Fruit fly (Drosophila melanogaster) whole organism, embryonic: ENCODE results near the gene CG32573.

Experiments
- B-H2 ChIP-seq: fragments of 200-800 bp; sonication (Bioruptor generic); optimal IDR thresholded peaks from 2 replicates; lab custom pipeline; 2018; ENCODE audit warnings: missing biosample characterization, mild to moderate bottlenecking, missing genetic modification characterization
- Bgb ChIP-seq: fragments of 200-800 bp; sonication (Bioruptor generic); IDR thresholded peaks from 2 replicates; pipeline ENCODE4 v1.3.6; 2022; ENCODE audit warnings: missing biosample characterization, missing genetic modification characterization; ENCODE audit not compliant: partially characterized antibody
- CG10321 ChIP-seq: fragments of 200-800 bp; sonication (Bioruptor generic); IDR thresholded peaks from 2 replicates; pipeline ENCODE4 v1.3.6; 2022; ENCODE audit warnings: missing biosample characterization, missing genetic modification characterization
- CG10959 ChIP-seq: fragments of 200-800 bp; sonication (Bioruptor generic); IDR thresholded peaks from 2 replicates; pipeline ENCODE4 v1.3.6; 2022; ENCODE audit warnings: missing biosample characterization, missing genetic modification characterization
- CG12299 ChIP-seq: fragments of 200-800 bp; sonication (Bioruptor generic); optimal IDR thresholded peaks from 2 replicates; lab custom pipeline; 2018; ENCODE audit warnings: missing biosample characterization, mild to moderate bottlenecking, missing genetic modification characterization
- CG12942 ChIP-seq: fragments of 200-800 bp; sonication (Bioruptor generic); optimal IDR thresholded peaks from 3 replicates; lab custom pipeline; 2016; ENCODE audit warnings: missing biosample characterization, missing genetic modification characterization
- CG15601 ChIP-seq: fragments of 200-800 bp; sonication (Bioruptor generic); optimal IDR thresholded peaks from 3 replicates; lab custom pipeline; 2019; ENCODE audit warnings: missing biosample characterization, mild to moderate bottlenecking, missing genetic modification characterization, moderate library complexity
- CG16813 ChIP-seq: fragments of 200-800 bp; sonication (Bioruptor generic); IDR thresholded peaks from 3 replicates; pipeline ENCODE4 v1.3.6; 2022; ENCODE audit warnings: missing biosample characterization, missing genetic modification characterization; ENCODE audit not compliant: partially characterized antibody
- CG17829 ChIP-seq: fragments of 200-800 bp; optimal IDR thresholded peaks from 2 replicates; lab custom pipeline; 2019; ENCODE audit warnings: missing biosample characterization, mild to moderate bottlenecking, missing genetic modification characterization, moderate library complexity
- CG2712 ChIP-seq: fragments of 200-800 bp; optimal IDR thresholded peaks from 3 replicates; lab custom pipeline; 2019; ENCODE audit warnings: missing biosample characterization, mild to moderate bottlenecking, missing genetic modification characterization, moderate library complexity
- CG31365 ChIP-seq: fragments of 200-800 bp; sonication (Bioruptor generic); optimal IDR thresholded peaks from 2 replicates; lab custom pipeline; 2018; ENCODE audit warnings: missing biosample characterization, mild to moderate bottlenecking, missing genetic modification characterization
- CG34224 ChIP-seq: fragments of 200-800 bp; sonication (Bioruptor generic); IDR thresholded peaks from 3 replicates; pipeline ENCODE4 v1.3.6; 2022; ENCODE audit warnings: missing biosample characterization, missing genetic modification characterization; ENCODE audit not compliant: partially characterized antibody
- CG42726 ChIP-seq: fragments of 200-800 bp; sonication (Bioruptor generic); IDR thresholded peaks from 2 replicates; pipeline ENCODE4 v1.3.6; 2022; ENCODE audit warnings: missing biosample characterization, missing genetic modification characterization; ENCODE audit not compliant: partially characterized antibody
- CG7271 ChIP-seq: fragments of 200-800 bp; sonication (Bioruptor generic); optimal IDR thresholded peaks from 2 replicates; lab custom pipeline; 2018; ENCODE audit warnings: missing biosample characterization, mild to moderate bottlenecking, missing genetic modification characterization, moderate library complexity
- CG7556 ChIP-seq: fragments of 200-800 bp; sonication (Bioruptor generic); optimal IDR thresholded peaks from 2 replicates; lab custom pipeline; 2017; ENCODE audit warnings: missing biosample characterization, mild to moderate bottlenecking, missing genetic modification characterization
- CG7928 ChIP-seq: fragments of 200-800 bp; sonication (Bioruptor generic); optimal IDR thresholded peaks from 2 replicates; lab custom pipeline; 2017; ENCODE audit warnings: missing biosample characterization, mild to moderate bottlenecking, missing genetic modification characterization
- CG9609 ChIP-seq: fragments of 200-800 bp; sonication (Bioruptor generic); optimal IDR thresholded peaks from 3 replicates; lab custom pipeline; 2016; ENCODE audit warnings: missing biosample characterization, missing genetic modification characterization
- CG9727 ChIP-seq: fragments of 200-800 bp; sonication (Bioruptor generic); optimal IDR thresholded peaks from 3 replicates; lab custom pipeline; 2017; ENCODE audit warnings: missing biosample characterization, mild to moderate bottlenecking, missing genetic modification characterization
- CG9797 ChIP-seq: fragments of 200-800 bp; sonication (Bioruptor generic); optimal IDR thresholded peaks from 3 replicates; lab custom pipeline; 2018; ENCODE audit warnings: missing biosample characterization, mild to moderate bottlenecking, missing genetic modification characterization
- CG9817 ChIP-seq: fragments of 200-800 bp; sonication (Bioruptor generic); optimal IDR thresholded peaks from 2 replicates; lab custom pipeline; 2018; ENCODE audit warnings: missing biosample characterization, mild to moderate bottlenecking, missing genetic modification characterization, moderate library complexity
- D ChIP-seq, 2 experiments: fragments of 200-800 bp in 1 of 2; fragments of >200 bp in 1 of 2; sonication (Bioruptor generic) in 1 of 2; optimal IDR thresholded peaks; 2 replicates in 1 of 2; 3 replicates in 1 of 2; lab custom pipeline; 2017; ENCODE audit warnings: mild to moderate bottlenecking in 1 of 2, missing biosample characterization in 1 of 2, missing genetic modification characterization in 1 of 2, missing genetic modification reagents in 1 of 2
- Dll ChIP-seq: fragments of 200-800 bp; sonication (Bioruptor generic); IDR thresholded peaks from 4 replicates; pipeline ENCODE4 v1.3.6; 2022; ENCODE audit warnings: missing biosample characterization, missing genetic modification characterization; ENCODE audit not compliant: partially characterized antibody
- Doc3 ChIP-seq: fragments of 200-800 bp; sonication (Bioruptor generic); IDR thresholded peaks from 3 replicates; pipeline ENCODE4 v1.3.6; 2022; ENCODE audit warnings: missing biosample characterization, missing genetic modification characterization; ENCODE audit not compliant: partially characterized antibody
- Ets97D ChIP-seq: fragments of 200-800 bp; sonication (Bioruptor generic); optimal IDR thresholded peaks from 3 replicates; lab custom pipeline; 2016; ENCODE audit warnings: missing biosample characterization, missing genetic modification characterization
- Fer1 ChIP-seq: fragments of 200-800 bp; sonication (Bioruptor generic); optimal IDR thresholded peaks from 2 replicates; lab custom pipeline; 2017; ENCODE audit warnings: missing biosample characterization, mild to moderate bottlenecking, missing genetic modification characterization
- Myb ChIP-seq: fragments of 200-800 bp; sonication (Bioruptor generic); optimal IDR thresholded peaks from 2 replicates; lab custom pipeline; 2016; ENCODE audit warnings: missing biosample characterization, missing genetic modification characterization
- Opbp ChIP-seq: fragments of 200-800 bp; sonication (Bioruptor generic); IDR thresholded peaks from 3 replicates; pipeline ENCODE4 v1.3.6; 2022; ENCODE audit warnings: missing biosample characterization, missing genetic modification characterization; ENCODE audit not compliant: partially characterized antibody
- Side ChIP-seq: fragments of 200-800 bp; sonication (Bioruptor generic); optimal IDR thresholded peaks from 2 replicates; lab custom pipeline; 2016; ENCODE audit warnings: missing biosample characterization, missing genetic modification characterization
- Sry-δ ChIP-seq: fragments of 200-800 bp; sonication (Bioruptor generic); optimal IDR thresholded peaks from 2 replicates; lab custom pipeline; 2016; ENCODE audit warnings: missing biosample characterization, missing genetic modification characterization
- Taf1 ChIP-seq: fragments of 200-800 bp; sonication (Bioruptor generic); IDR thresholded peaks from 2 replicates; pipeline ENCODE4 v1.3.6; 2022; ENCODE audit warnings: missing biosample characterization, missing genetic modification characterization
- YL-1 ChIP-seq: fragments of 200-800 bp; sonication (Bioruptor generic); optimal IDR thresholded peaks from 3 replicates; lab custom pipeline; 2017; ENCODE audit warnings: missing biosample characterization, mild to moderate bottlenecking, missing genetic modification characterization
- bbx ChIP-seq: fragments of 200-800 bp; sonication (Bioruptor generic); IDR thresholded peaks from 2 replicates; pipeline ENCODE4 v1.3.6; 2022; ENCODE audit warnings: missing biosample characterization, missing genetic modification characterization; ENCODE audit not compliant: partially characterized antibody
- btn ChIP-seq: fragments of 200-800 bp; sonication (Bioruptor generic); optimal IDR thresholded peaks from 2 replicates; lab custom pipeline; 2016; ENCODE audit warnings: missing biosample characterization, missing genetic modification characterization
- chinmo ChIP-seq: fragments of 200-800 bp; sonication (Bioruptor generic); IDR thresholded peaks from 4 replicates; pipeline ENCODE4 v1.3.6; 2022; ENCODE audit warnings: missing biosample characterization, missing genetic modification characterization; ENCODE audit not compliant: partially characterized antibody
- crc ChIP-seq: fragments of 200-800 bp; sonication (Bioruptor generic); optimal IDR thresholded peaks from 2 replicates; lab custom pipeline; 2016; ENCODE audit warnings: missing biosample characterization, missing genetic modification characterization
- dimm ChIP-seq: fragments of 200-800 bp; sonication (Bioruptor generic); IDR thresholded peaks from 2 replicates; pipeline ENCODE4 v1.3.6; 2022; ENCODE audit warnings: missing biosample characterization, missing genetic modification characterization
- emc ChIP-seq: fragments of 200-800 bp; sonication (Bioruptor generic); optimal IDR thresholded peaks from 2 replicates; lab custom pipeline; 2016; ENCODE audit warnings: missing biosample characterization, missing genetic modification characterization
- ftz-f1 ChIP-seq: fragments of 200-800 bp; sonication (Bioruptor generic); optimal IDR thresholded peaks from 2 replicates; lab custom pipeline; 2016; ENCODE audit warnings: missing biosample characterization, missing genetic modification characterization
- gro ChIP-seq: fragments of 200-800 bp; sonication (Bioruptor generic); optimal IDR thresholded peaks from 2 replicates; lab custom pipeline; 2016; ENCODE audit warnings: missing biosample characterization, missing genetic modification characterization
- hb ChIP-seq: fragments of 200-800 bp; sonication (Bioruptor generic); IDR thresholded peaks from 3 replicates; pipeline ENCODE4 v1.3.6; 2022; ENCODE audit warnings: missing biosample characterization, missing genetic modification characterization; ENCODE audit not compliant: partially characterized antibody
- knrl ChIP-seq: fragments of 200-800 bp; sonication (Bioruptor generic); IDR thresholded peaks from 3 replicates; pipeline ENCODE4 v1.3.6; 2022; ENCODE audit warnings: missing biosample characterization, missing genetic modification characterization; ENCODE audit not compliant: partially characterized antibody
- nerfin-2 ChIP-seq: fragments of 200-800 bp; sonication (Bioruptor generic); IDR thresholded peaks from 2 replicates; pipeline ENCODE4 v1.3.6; 2022; ENCODE audit warnings: missing biosample characterization, missing genetic modification characterization; ENCODE audit not compliant: partially characterized antibody
- nmo ChIP-seq: fragments of 200-800 bp; sonication (Bioruptor generic); optimal IDR thresholded peaks from 2 replicates; lab custom pipeline; 2018; ENCODE audit warnings: missing biosample characterization, mild to moderate bottlenecking, missing genetic modification characterization, moderate library complexity
- pho ChIP-seq: fragments of 200-800 bp; sonication (Bioruptor generic); optimal IDR thresholded peaks from 2 replicates; lab custom pipeline; 2016; ENCODE audit warnings: missing biosample characterization, missing genetic modification characterization
- sqz ChIP-seq: fragments of 200-800 bp; sonication (Bioruptor generic); optimal IDR thresholded peaks from 3 replicates; lab custom pipeline; 2018; ENCODE audit warnings: missing biosample characterization, mild to moderate bottlenecking, missing genetic modification characterization
- ssp ChIP-seq: fragments of 200-800 bp; sonication (Bioruptor generic); IDR thresholded peaks from 2 replicates; pipeline ENCODE4 v1.3.6; 2022; ENCODE audit warnings: missing biosample characterization, missing genetic modification characterization
- vnd ChIP-seq: fragments of 200-800 bp; sonication (Bioruptor generic); IDR thresholded peaks from 3 replicates; pipeline ENCODE4 v1.3.6; 2022; ENCODE audit warnings: missing biosample characterization, missing genetic modification characterization; ENCODE audit not compliant: partially characterized antibody
- vvl ChIP-seq: fragments of 200-800 bp; sonication (Bioruptor generic); IDR thresholded peaks from 2 replicates; pipeline ENCODE4 v1.3.6; 2022; ENCODE audit warnings: missing biosample characterization, missing genetic modification characterization
- zfh1 ChIP-seq: fragments of 200-800 bp; sonication (Bioruptor generic); IDR thresholded peaks from 3 replicates; pipeline ENCODE4 v1.3.6; 2022; ENCODE audit warnings: missing biosample characterization, missing genetic modification characterization

CG32573 gene

DNA sequence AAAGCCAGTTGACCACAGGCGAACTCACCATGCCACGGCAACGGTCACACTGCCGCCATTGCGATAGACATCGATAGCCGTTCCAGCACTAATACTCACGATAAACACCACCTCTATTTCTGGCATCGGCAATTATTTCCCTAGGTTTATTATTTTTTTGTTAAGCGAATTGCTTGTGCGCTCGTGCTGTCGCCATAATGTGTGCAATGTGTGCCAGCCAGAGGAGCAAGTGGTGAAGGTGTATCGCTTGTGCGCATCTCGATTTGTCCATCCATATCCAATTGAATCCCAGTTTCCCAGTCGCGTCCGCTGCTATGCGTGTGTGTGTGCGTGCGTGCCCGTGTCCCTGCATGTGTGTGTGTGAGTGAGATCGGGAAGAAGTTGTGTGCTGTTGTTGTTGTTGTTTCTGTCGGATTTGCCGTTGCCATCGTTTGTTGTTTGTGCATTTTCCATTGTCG, 40.5 kb upstream of the CG32573 start, which contains the start of gene mbt (continued):
- TF ChIP-seq emc (no peak), gro (GFP tag; lab: Kevin White, UChicago) (peak; percentile 36), crc (GFP tag; lab: Kevin White, UChicago) (no peak), CG16813 (GFP tag; lab: Robert Waterston, UW) (peak; percentile 91), CG9797 (GFP tag; lab: Kevin White, UChicago) (peak; percentile 94), YL-1 (GFP tag; lab: Kevin White, UChicago) (peak; percentile 83), D (optimal IDR thresholded peaks at IDR 0.05; lab: Kevin White, UChicago) (peak; percentile 59), D (GFP tag; optimal IDR thresholded peaks at IDR 0.05; lab: Kevin White, UChicago) (no peak), CG7271 (tag; lab: Kevin White, UChicago) (peak; percentile 8), Dll (GFP tag; lab: Robert Waterston, UW) (peak; percentile 88), CG7556 (GFP tag; lab: Kevin White, UChicago) (peak; percentile 10), dimm (GFP tag; lab: Robert Waterston, UW) (no peak), bbx (GFP tag; lab: Robert Waterston, UW) (peak; percentile 94), CG2712 (tag; lab: Kevin White, UChicago) (peak; percentile 15), Ets97D (peak; percentile 74), hb (GFP tag; lab: Robert Waterston, UW) (peak; percentile 84), Sry-δ (peak; percentile 99), CG9817 (no peak), Opbp (GFP tag; lab: Robert Waterston, UW) (peak; percentile 95), B-H2 (peak; percentile 26), CG10321 (GFP tag; lab: Robert Waterston, UW) (no peak), CG17829 (tag; lab: Kevin White, UChicago) (peak; percentile 21), Taf1 (GFP tag; lab: Robert Waterston, UW) (no peak), CG31365 (tag; lab: Kevin White, UChicago) (no peak), CG42726 (GFP tag; lab: Robert Waterston, UW) (peak; percentile 95), CG12942 (GFP tag; lab: Kevin White, UChicago) (no peak), chinmo (GFP tag; lab: Robert Waterston, UW) (peak; percentile 76; the same call in 1 of the 4 replicates), CG9609 (peak; percentile 40), Myb (GFP tag; lab: Kevin White, UChicago) (peak; percentile 94), Doc3 (GFP tag; lab: Robert Waterston, UW) (peak; percentile 88), CG7928 (GFP tag; lab: Kevin White, UChicago) (no peak), btn (GFP tag; lab: Kevin White, UChicago) (no peak), pho (GFP tag; lab: Kevin White, UChicago) (peak; percentile 14), zfh1 (GFP tag; lab: Robert Waterston, UW) (0 out of 3 replicates have a peak, but pooled peaks have one; percentile 24), Bgb (peak; percentile 95), Side (peak; percentile 41), knrl (GFP tag; lab: Robert Waterston, UW) (peak; percentile 92), CG15601 (no peak), nerfin-2 (GFP tag; lab: Robert Waterston, UW) (peak; percentile 56; the same call in 1 of the 2 replicates), vnd (GFP tag; lab: Robert Waterston, UW) (peak; percentile 82), ssp (GFP tag; lab: Robert Waterston, UW) (no peak), CG12299 (no peak), sqz (GFP tag; lab: Kevin White, UChicago) (peak; percentile 53), nmo (peak; percentile 60), Fer1 (peak; percentile 38), vvl (GFP tag; lab: Robert Waterston, UW) (no peak), CG10959 (no peak), CG9727 (no peak), CG34224 (GFP tag; lab: Robert Waterston, UW) (peak; percentile 85), ftz-f1 (GFP tag; lab: Kevin White, UChicago) (peak; percentile 19)
